Worm (Caenorhabditis elegans) whole organism, midembryonic: ENCODE data around the gene scl-9.

Experiments used
- T22C8.4 ChIP-seq: fragments of 200-800 bp; sonication (Bioruptor generic); IDR thresholded peaks from 2 replicates; pipeline ENCODE4 v1.3.6; 2022; ENCODE audit warnings: missing genetic modification characterization, missing compliant biosample characterization
- flt-1 ChIP-seq: fragments of 200-800 bp; sonication (Bioruptor generic); IDR thresholded peaks from 2 replicates; pipeline ENCODE4 v1.3.6; 2022; ENCODE audit warnings: missing genetic modification characterization, missing compliant biosample characterization
- klf-2 ChIP-seq: fragments of 200-800 bp; sonication (Bioruptor generic); conservative IDR thresholded peaks from 2 replicates; pipeline ENCODE4 v1.3.6; 2022; ENCODE audit warnings: missing genetic modification reagents, missing genetic modification characterization, missing compliant biosample characterization
- med-1 ChIP-seq: sonication (generic microtip); optimal IDR thresholded peaks from 2 replicates; lab custom pipeline; 2017; ENCODE audit warnings: missing genetic modification characterization, mild to moderate bottlenecking, missing compliant biosample characterization, antibody characterized with exemption, missing genetic modification reagents; ENCODE audit not compliant: insufficient read depth
- tab-1 ChIP-seq: fragments of 200-800 bp; sonication (Bioruptor generic); IDR thresholded peaks from 2 replicates; pipeline ENCODE4 v1.3.6; 2022; ENCODE audit warnings: missing genetic modification characterization, missing compliant biosample characterization
- ztf-29 ChIP-seq: fragments of 200-800 bp; sonication (Bioruptor generic); IDR thresholded peaks from 2 replicates; pipeline ENCODE4 v1.3.6; 2022; ENCODE audit warnings: missing genetic modification reagents, missing genetic modification characterization, missing compliant biosample characterization

DNA sequence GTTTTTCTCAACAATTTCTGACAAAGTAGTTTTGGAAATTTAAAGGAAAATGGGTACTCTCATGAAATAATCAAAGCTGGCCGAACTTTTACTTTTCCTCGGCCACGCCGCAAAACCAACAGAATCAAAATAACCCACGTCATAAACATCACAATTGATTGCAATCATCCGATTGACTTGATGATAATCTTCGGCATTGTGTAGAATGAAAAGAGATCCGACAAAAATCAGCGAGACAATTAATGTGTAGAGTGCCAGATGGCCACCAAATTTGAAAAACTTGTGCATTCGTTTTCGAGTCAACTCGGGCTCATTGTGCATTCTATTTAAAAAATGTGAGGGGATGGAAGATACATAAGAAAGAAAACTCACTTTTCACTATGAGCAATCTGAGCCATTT, 10.1 kb upstream of the scl-9 start:
- peak; percentile 32; the same call in 1 of the 2 replicates for TF ChIP-seq flt-1 (GFP tag; lab: Robert Waterston, UW)
- TF ChIP-seq T22C8.4 (GFP tag; lab: Robert Waterston, UW) = no peak
- no peak for TF ChIP-seq tab-1 (GFP tag; lab: Robert Waterston, UW)
- TF ChIP-seq ztf-29 (GFP tag; lab: Robert Waterston, UW) = no peak
- no peak for TF ChIP-seq med-1 (GFP tag; lab: Kevin White, UChicago)
- TF ChIP-seq klf-2 (GFP tag; lab: Robert Waterston, UW) = no peak
